Worm (Caenorhabditis elegans): ENCODE results near the gene vps-11.

DNA sequence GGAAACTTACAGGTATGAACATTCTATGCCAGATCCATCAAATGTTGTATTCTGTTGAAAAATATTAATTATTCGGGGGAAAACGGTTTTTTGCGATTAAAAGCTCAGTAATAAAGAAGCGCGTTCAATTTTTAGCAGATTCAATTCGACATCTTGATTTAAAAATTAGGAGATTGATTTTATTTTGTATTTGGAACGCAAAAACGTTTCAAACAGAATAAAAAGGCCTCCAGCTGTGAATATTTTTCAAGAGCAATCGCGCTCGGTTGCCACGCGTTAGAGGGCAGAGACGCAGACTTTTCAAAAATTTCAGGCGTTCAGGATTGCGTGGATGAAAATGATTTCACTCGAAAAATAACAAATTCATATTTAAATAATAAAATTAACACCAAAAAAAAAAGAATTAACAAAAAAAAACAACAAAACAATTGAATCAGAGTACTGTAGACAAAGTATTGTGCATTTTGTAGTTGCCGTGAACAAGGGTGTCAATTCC lies 26.7 kb upstream of the vps-11 start, which contains the start of gene R06F6.8:
- TF ChIP-seq flt-1 (GFP tag; IDR thresholded peaks at IDR 0.05) (no peak), T22C8.4 (GFP tag; IDR thresholded peaks at IDR 0.05) (no peak), cog-1 (tag; optimal IDR thresholded peaks at IDR 0.05) (no peak), klf-2 (GFP tag; conservative IDR thresholded peaks at IDR 0.05) (no peak)
